Worm (Caenorhabditis elegans) whole organism, mixed stage, embryonic: Measurements from ENCODE around the gene pals-29.

Source experiments
- M03D4.4 ChIP-seq: sonication (generic microtip); optimal IDR thresholded peaks from 2 replicates; lab custom pipeline; 2017; ENCODE audit warnings: mild to moderate bottlenecking, missing genetic modification characterization, missing compliant biosample characterization
- bed-3 ChIP-seq: fragments of 200-800 bp; sonication (Bioruptor generic); optimal IDR thresholded peaks from 3 replicates; lab custom pipeline; 2018; ENCODE audit warnings: mild to moderate bottlenecking, missing genetic modification characterization, moderate library complexity, missing compliant biosample characterization
- blmp-1 ChIP-seq: fragments of 150-350 bp; optimal IDR thresholded peaks from 2 replicates; lab custom pipeline; 2014; ENCODE audit warnings: missing biosample characterization, missing genetic modification characterization
- ceh-39 ChIP-seq: fragments of 150-350 bp; optimal IDR thresholded peaks from 2 replicates; lab custom pipeline; 2014; ENCODE audit warnings: missing biosample characterization, missing genetic modification characterization
- ceh-43 ChIP-seq: fragments of 200-800 bp; sonication (Bioruptor generic); optimal IDR thresholded peaks from 2 replicates; lab custom pipeline; 2018; ENCODE audit warnings: mild to moderate bottlenecking, missing genetic modification characterization, moderate library complexity, missing compliant biosample characterization
- ceh-83 ChIP-seq: fragments of 200-800 bp; sonication (Bioruptor generic); optimal IDR thresholded peaks from 2 replicates; lab custom pipeline; 2018; ENCODE audit warnings: mild to moderate bottlenecking, missing genetic modification characterization, missing compliant biosample characterization
- ces-1 ChIP-seq: fragments of 150-350 bp; optimal IDR thresholded peaks from 2 replicates; lab custom pipeline; 2014; ENCODE audit warnings: missing biosample characterization, missing genetic modification reagents, missing genetic modification characterization
- cnd-1 ChIP-seq: fragments of 200-800 bp; sonication (Bioruptor generic); optimal IDR thresholded peaks from 2 replicates; lab custom pipeline; 2018; ENCODE audit warnings: mild to moderate bottlenecking, missing genetic modification characterization, missing compliant biosample characterization
- drap-1 ChIP-seq: fragments of 200-800 bp; sonication (Bioruptor generic); optimal IDR thresholded peaks from 3 replicates; lab custom pipeline; 2018; ENCODE audit warnings: mild to moderate bottlenecking, missing genetic modification characterization, missing compliant biosample characterization
- elt-1 ChIP-seq: sonication (generic microtip); optimal IDR thresholded peaks from 2 replicates; lab custom pipeline; 2017; ENCODE audit warnings: missing genetic modification characterization, mild to moderate bottlenecking, missing compliant biosample characterization, antibody characterized with exemption, moderate library complexity, borderline replicate concordance; ENCODE audit not compliant: insufficient read depth
- flh-1 ChIP-seq: fragments of 200-800 bp; sonication (Bioruptor generic); optimal IDR thresholded peaks from 2 replicates; lab custom pipeline; 2018; ENCODE audit warnings: mild to moderate bottlenecking, missing genetic modification characterization, moderate library complexity, missing compliant biosample characterization
- ham-2 ChIP-seq: fragments of 200-800 bp; sonication (Bioruptor generic); optimal IDR thresholded peaks from 2 replicates; lab custom pipeline; 2018; ENCODE audit warnings: mild to moderate bottlenecking, missing genetic modification characterization, missing compliant biosample characterization
- hlh-1 ChIP-seq: fragments of 150-350 bp; optimal IDR thresholded peaks from 2 replicates; lab custom pipeline; 2014; ENCODE audit warnings: missing biosample characterization, missing genetic modification reagents, missing genetic modification characterization
- lin-13 ChIP-seq: fragments of 150-350 bp; optimal IDR thresholded peaks from 2 replicates; lab custom pipeline; 2014; ENCODE audit warnings: missing biosample characterization, missing genetic modification characterization
- lin-32 ChIP-seq: fragments of 200-800 bp; sonication (Bioruptor generic); optimal IDR thresholded peaks from 2 replicates; lab custom pipeline; 2018; ENCODE audit warnings: mild to moderate bottlenecking, missing genetic modification characterization, missing compliant biosample characterization
- lsy-2 ChIP-seq: fragments of 150-350 bp; optimal IDR thresholded peaks from 2 replicates; lab custom pipeline; 2014; ENCODE audit warnings: missing biosample characterization, missing genetic modification characterization
- mab-5 ChIP-seq: fragments of 150-350 bp; optimal IDR thresholded peaks from 2 replicates; lab custom pipeline; 2014; ENCODE audit warnings: missing biosample characterization, missing genetic modification characterization
- mep-1 ChIP-seq: fragments of 150-350 bp; optimal IDR thresholded peaks from 2 replicates; lab custom pipeline; 2017; ENCODE audit warnings: missing biosample characterization, missing genetic modification reagents, missing genetic modification characterization, inconsistent platforms
- mls-2 ChIP-seq: sonication (generic microtip); optimal IDR thresholded peaks from 2 replicates; lab custom pipeline; 2016; ENCODE audit warnings: mild to moderate bottlenecking, missing genetic modification characterization, moderate library complexity, missing compliant biosample characterization
- nhr-12 ChIP-seq: fragments of 150-350 bp; optimal IDR thresholded peaks from 2 replicates; lab custom pipeline; 2014; ENCODE audit warnings: missing biosample characterization, missing genetic modification characterization
- nhr-2 ChIP-seq: fragments of 150-350 bp; optimal IDR thresholded peaks from 2 replicates; lab custom pipeline; 2014; ENCODE audit warnings: missing biosample characterization, missing genetic modification characterization
- nhr-237 ChIP-seq: fragments of 150-350 bp; optimal IDR thresholded peaks from 2 replicates; lab custom pipeline; 2014; ENCODE audit warnings: missing biosample characterization, missing genetic modification characterization
- nhr-28 ChIP-seq: fragments of 150-350 bp; optimal IDR thresholded peaks from 2 replicates; lab custom pipeline; 2014; ENCODE audit warnings: missing biosample characterization, missing genetic modification characterization
- nhr-76 ChIP-seq: sonication (generic microtip); optimal IDR thresholded peaks from 2 replicates; lab custom pipeline; 2017; ENCODE audit warnings: missing biosample characterization, missing genetic modification characterization
- pha-4 ChIP-seq: fragments of 150-350 bp; optimal IDR thresholded peaks from 2 replicates; lab custom pipeline; 2018; ENCODE audit warnings: missing biosample characterization, missing genetic modification reagents, missing genetic modification characterization
- sem-2 ChIP-seq: fragments of 200-800 bp; sonication (Bioruptor generic); optimal IDR thresholded peaks from 2 replicates; lab custom pipeline; 2018; ENCODE audit warnings: mild to moderate bottlenecking, missing genetic modification characterization, missing compliant biosample characterization
- snpc-4 ChIP-seq: fragments of 150-350 bp; optimal IDR thresholded peaks from 2 replicates; lab custom pipeline; 2014; ENCODE audit warnings: missing biosample characterization, missing genetic modification characterization
- sptf-1 ChIP-seq: sonication (generic microtip); optimal IDR thresholded peaks from 2 replicates; lab custom pipeline; 2017; ENCODE audit warnings: mild to moderate bottlenecking, missing genetic modification characterization, moderate library complexity, missing compliant biosample characterization
- tbx-8 ChIP-seq: fragments of 200-800 bp; sonication (Bioruptor generic); optimal IDR thresholded peaks from 2 replicates; lab custom pipeline; 2018; ENCODE audit warnings: mild to moderate bottlenecking, missing genetic modification characterization, moderate library complexity, missing compliant biosample characterization
- unc-120 ChIP-seq: sonication (generic microtip); optimal IDR thresholded peaks from 2 replicates; lab custom pipeline; 2017; ENCODE audit warnings: missing genetic modification characterization, missing compliant biosample characterization; ENCODE audit not compliant: poor library complexity, severe bottlenecking
- unc-39 ChIP-seq: fragments of 150-350 bp; optimal IDR thresholded peaks from 2 replicates; lab custom pipeline; 2014; ENCODE audit warnings: missing biosample characterization, missing genetic modification characterization
- unc-62 ChIP-seq: fragments of 150-350 bp; optimal IDR thresholded peaks from 2 replicates; lab custom pipeline; 2014; ENCODE audit warnings: missing biosample characterization, missing genetic modification reagents, missing genetic modification characterization
- zip-8 ChIP-seq: fragments of 150-350 bp; optimal IDR thresholded peaks from 2 replicates; lab custom pipeline; 2014; ENCODE audit warnings: missing biosample characterization, missing genetic modification characterization

pals-29 gene

ce11 chrIV:14576471-14576870 is 34.1 kb upstream of the pals-29 start:
- no peak for TF ChIP-seq hlh-1 (tag; lab: Kevin White, UChicago)
- TF ChIP-seq mep-1 (tag; lab: Kevin White, UChicago) = no peak
- TF ChIP-seq ham-2 (GFP tag; lab: Kevin White, UChicago) = peak; percentile 71
- TF ChIP-seq ceh-83 (GFP tag; lab: Kevin White, UChicago) = peak; percentile 81
- TF ChIP-seq sem-2 = no peak
- peak; percentile 16 for TF ChIP-seq flh-1 (GFP tag; lab: Kevin White, UChicago)
- no peak for TF ChIP-seq pha-4 (tag; lab: Kevin White, UChicago)
- TF ChIP-seq cnd-1 = peak; percentile 71
- TF ChIP-seq nhr-28 (tag; lab: Kevin White, UChicago) = no peak
- TF ChIP-seq ces-1 (GFP tag; lab: Kevin White, UChicago) = no peak
- TF ChIP-seq snpc-4 = no peak
- TF ChIP-seq elt-1 (tag; lab: Kevin White, UChicago) = no peak
- peak; percentile 63 for TF ChIP-seq M03D4.4
- peak; percentile 22 for TF ChIP-seq bed-3 (GFP tag; lab: Kevin White, UChicago)
- TF ChIP-seq nhr-12 (tag; lab: Kevin White, UChicago) = no peak

- TF ChIP-seq sptf-1 (tag; lab: Kevin White, UChicago) = no peak
Observed at ce11 chrIV:14574282-14574869, 32.0 kb upstream of the pals-29 start, which contains the start of the genes Y57G11B.3 and Y57G11B.5. Y57G11B.3 (minus strand) TSS chrIV:14574382. Y57G11B.5 (plus strand) TSS chrIV:14574819.

- TF ChIP-seq mep-1 (tag; lab: Kevin White, UChicago) = no peak
- no peak for TF ChIP-seq M03D4.4
- no peak for TF ChIP-seq mls-2 (tag; lab: Kevin White, UChicago)
- TF ChIP-seq unc-39 (tag; lab: Kevin White, UChicago) = no peak
- TF ChIP-seq lsy-2 (tag; lab: Kevin White, UChicago) = no peak
- no peak for TF ChIP-seq unc-120 (tag; lab: Kevin White, UChicago)
- no peak for TF ChIP-seq ham-2 (GFP tag; lab: Kevin White, UChicago)
- TF ChIP-seq ceh-83 (GFP tag; lab: Kevin White, UChicago) = no peak
- no peak for TF ChIP-seq nhr-237 (tag; lab: Kevin White, UChicago)
- no peak for TF ChIP-seq nhr-76 (tag; lab: Kevin White, UChicago)
- TF ChIP-seq tbx-8 = no peak
- TF ChIP-seq mab-5 (tag; lab: Kevin White, UChicago) = no peak
- TF ChIP-seq ceh-39 (tag; lab: Kevin White, UChicago) = no peak
- no peak for TF ChIP-seq elt-1 (tag; lab: Kevin White, UChicago)
- no peak for TF ChIP-seq nhr-2
- no peak for TF ChIP-seq blmp-1 (tag; lab: Kevin White, UChicago)
- TF ChIP-seq ceh-43 (GFP tag; lab: Kevin White, UChicago) = no peak
- TF ChIP-seq drap-1 (GFP tag; lab: Kevin White, UChicago) = no peak
- no peak for TF ChIP-seq bed-3 (GFP tag; lab: Kevin White, UChicago)
Observed at ce11 chrIV:14573068-14573467, 30.7 kb upstream of the pals-29 start.

- TF ChIP-seq unc-62 (GFP tag; lab: Kevin White, UChicago) (no peak), ceh-43 (GFP tag; lab: Kevin White, UChicago) (no peak), ceh-83 (GFP tag; lab: Kevin White, UChicago) (no peak), zip-8 (no peak), flh-1 (GFP tag; lab: Kevin White, UChicago) (no peak), drap-1 (GFP tag; lab: Kevin White, UChicago) (no peak), elt-1 (tag; lab: Kevin White, UChicago) (no peak), mep-1 (tag; lab: Kevin White, UChicago) (no peak), hlh-1 (tag; lab: Kevin White, UChicago) (no peak), mab-5 (tag; lab: Kevin White, UChicago) (no peak), ces-1 (GFP tag; lab: Kevin White, UChicago) (no peak), tbx-8 (no peak), pha-4 (tag; lab: Kevin White, UChicago) (no peak), lin-13 (tag; lab: Kevin White, UChicago) (no peak), lin-32 (no peak), bed-3 (GFP tag; lab: Kevin White, UChicago) (no peak)
Observed at ce11 chrIV:14572607-14573006, 30.2 kb upstream of the pals-29 start, which contains the start of gene glb-34. glb-34 (minus strand) TSS chrIV:14572707.
